Worm (Caenorhabditis elegans): ENCODE data around the gene col-169.
A peak's percentile ranks its signal among the peaks of the same experiment; 100 is the strongest.

The col-169 gene

DNA sequence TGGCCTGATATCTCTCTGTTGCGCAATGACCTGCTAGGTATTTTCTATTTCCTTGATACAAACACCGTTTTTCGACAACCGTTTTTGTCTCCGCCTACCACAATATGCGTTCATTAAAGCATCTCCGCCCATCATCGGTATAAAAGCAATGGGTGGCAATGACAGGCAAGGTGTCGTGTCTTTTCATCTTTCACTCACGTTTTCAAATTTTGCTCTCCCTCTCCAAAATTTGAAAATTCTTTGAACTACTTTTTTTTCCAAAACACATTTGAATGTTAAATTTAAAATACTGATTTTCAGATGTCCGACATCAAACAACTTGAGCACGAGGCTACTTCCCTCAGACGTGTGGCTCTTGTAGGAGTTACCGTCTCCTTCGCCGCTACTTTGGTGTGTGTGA is at the start of gene col-169:
Gene col-169, plus strand, starts transcription at position 301 of the 400 bp plus-strand sequence.
- no peak for TF ChIP-seq lin-15B (tag; optimal IDR thresholded peaks at IDR 0.05)
- TF ChIP-seq elt-3 (tag; optimal IDR thresholded peaks at IDR 0.05) = no peak
- no peak for TF ChIP-seq lsy-2 (tag; optimal IDR thresholded peaks at IDR 0.05)
- TF ChIP-seq nhr-237 (tag; optimal IDR thresholded peaks at IDR 0.05) = no peak
- no peak for TF ChIP-seq dsc-1 (tag; optimal IDR thresholded peaks at IDR 0.05)
- no peak for TF ChIP-seq C04F5.9 (tag; optimal IDR thresholded peaks at IDR 0.05)
- no peak for TF ChIP-seq unc-62 (GFP tag; optimal IDR thresholded peaks at IDR 0.05)
- no peak for TF ChIP-seq swsn-7 (tag; optimal IDR thresholded peaks at IDR 0.05)
- no peak for TF ChIP-seq Y116A8C.19 (tag; optimal IDR thresholded peaks at IDR 0.05; ENCODE audit: borderline replicate concordance)

DNA sequence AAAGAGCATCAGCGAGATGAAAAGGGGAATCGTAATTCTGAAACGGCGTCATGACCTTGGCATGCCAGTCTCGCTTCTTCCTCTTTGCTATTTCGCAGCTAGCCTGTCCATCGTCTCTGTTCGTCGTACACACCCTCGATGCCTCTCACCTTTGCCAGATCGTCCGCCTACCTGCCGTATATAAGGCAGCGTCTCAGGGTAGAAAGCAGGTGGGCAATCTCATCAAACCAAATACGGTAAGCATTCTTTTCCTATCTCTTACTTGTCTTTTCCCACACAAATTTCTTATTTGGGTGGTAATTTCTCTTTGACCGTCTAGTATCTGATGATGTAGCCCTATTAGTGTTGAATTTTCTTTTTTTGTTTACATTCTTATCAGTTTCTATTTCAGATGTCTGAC is 49.3 kb upstream of the col-169 start, which contains the start of gene col-166:
Gene col-166, plus strand, starts transcription at position 392 of the 400 bp plus-strand sequence.
- no peak for TF ChIP-seq zag-1 (tag; optimal IDR thresholded peaks at IDR 0.05)
- TF ChIP-seq grh-1 (GFP tag; IDR thresholded peaks at IDR 0.05) = 0 out of 2 replicates have a peak, but pooled peaks have one; percentile 21
- TF ChIP-seq blmp-1 (tag; optimal IDR thresholded peaks at IDR 0.05) = peak; percentile 30
- no peak for TF ChIP-seq lsy-2 (tag; optimal IDR thresholded peaks at IDR 0.05)
- TF ChIP-seq C16A3.4 (tag; optimal IDR thresholded peaks at IDR 0.05) = no peak
- TF ChIP-seq F16B12.6 (tag; optimal IDR thresholded peaks at IDR 0.05) = no peak
- TF ChIP-seq tlp-1 (tag; optimal IDR thresholded peaks at IDR 0.05) = no peak
- TF ChIP-seq nhr-90 (tag; optimal IDR thresholded peaks at IDR 0.05; ENCODE audit: poor library complexity) = peak; percentile 77
- TF ChIP-seq nhr-20 (tag; optimal IDR thresholded peaks at IDR 0.05) = peak; percentile 61
- no peak for TF ChIP-seq egl-13 (tag; optimal IDR thresholded peaks at IDR 0.05)
- TF ChIP-seq lir-3 (tag; optimal IDR thresholded peaks at IDR 0.05; ENCODE audit: poor library complexity) = no peak
- no peak for TF ChIP-seq hpl-2 (GFP tag; optimal IDR thresholded peaks at IDR 0.05)
- TF ChIP-seq mdl-1 (tag; optimal IDR thresholded peaks at IDR 0.05) = peak in 1 of 2 experiments; percentile 27
- no peak for TF ChIP-seq fkh-4 (tag; optimal IDR thresholded peaks at IDR 0.05; ENCODE audit: borderline replicate concordance)
- no peak for TF ChIP-seq alr-1 (tag; optimal IDR thresholded peaks at IDR 0.05; ENCODE audit: borderline replicate concordance)
- no peak for TF ChIP-seq unc-98 (GFP tag; IDR thresholded peaks at IDR 0.05)
- TF ChIP-seq unc-62 (GFP tag; optimal IDR thresholded peaks at IDR 0.05) = no peak
- TF ChIP-seq ama-1 (optimal IDR thresholded peaks at IDR 0.05) = peak; percentile 64
- no peak for TF ChIP-seq nhr-28 (tag; optimal IDR thresholded peaks at IDR 0.05)
- TF ChIP-seq nhr-19 (GFP tag; conservative IDR thresholded peaks at IDR 0.05) = peak; percentile 18; the same call in 1 of the 2 replicates
- peak; percentile 56 for TF ChIP-seq nhr-71 (tag; optimal IDR thresholded peaks at IDR 0.05)
- peak; percentile 43 for TF ChIP-seq tbx-2 (tag; optimal IDR thresholded peaks at IDR 0.05)
- TF ChIP-seq fkh-10 (GFP tag; optimal IDR thresholded peaks at IDR 0.05) = no peak
- TF ChIP-seq hlh-4 (tag; optimal IDR thresholded peaks at IDR 0.05) = no peak
- TF ChIP-seq nhr-85 (tag) = peak; percentile 93
- TF ChIP-seq nhr-47 (tag; optimal IDR thresholded peaks at IDR 0.05) = peak; percentile 52
- TF ChIP-seq efl-1 (optimal IDR thresholded peaks at IDR 0.05) = no peak
- TF ChIP-seq efl-1 (GFP tag; optimal IDR thresholded peaks at IDR 0.05 in 1 of 2) = no peak
- no peak for TF ChIP-seq ceh-63 (GFP tag; optimal IDR thresholded peaks at IDR 0.05)
- peak in 1 of 2 experiments; percentile 31 for TF ChIP-seq lin-35 (GFP tag; optimal IDR thresholded peaks at IDR 0.05)
- TF ChIP-seq nhr-84 (tag; optimal IDR thresholded peaks at IDR 0.05) = no peak
- no peak for TF ChIP-seq ceh-88 (GFP tag; IDR thresholded peaks at IDR 0.05)
- TF ChIP-seq elt-2 (tag; optimal IDR thresholded peaks at IDR 0.05) = no peak
- peak in 3 of 6 experiments; percentile 40 to 45 (median 42) for TF ChIP-seq elt-3 (tag; optimal IDR thresholded peaks at IDR 0.05)
- peak; percentile 8 for TF ChIP-seq pag-3 (tag; optimal IDR thresholded peaks at IDR 0.05; ENCODE audit: borderline replicate concordance, insufficient read depth)
- no peak for TF ChIP-seq snpc-4 (tag; optimal IDR thresholded peaks at IDR 0.05)
- TF ChIP-seq snu-23 (GFP tag; optimal IDR thresholded peaks at IDR 0.05) = peak; percentile 64
- no peak for TF ChIP-seq vab-15 (tag; optimal IDR thresholded peaks at IDR 0.05)
- no peak for TF ChIP-seq unc-86 (tag; optimal IDR thresholded peaks at IDR 0.05)
- no peak for TF ChIP-seq dpl-1 (GFP tag; optimal IDR thresholded peaks at IDR 0.05)
- TF ChIP-seq lin-14 (GFP tag; optimal IDR thresholded peaks at IDR 0.05) = peak; percentile 72
- peak; percentile 23 for TF ChIP-seq mep-1 (tag; optimal IDR thresholded peaks at IDR 0.05)

All from whole organism, L1 larva.